Fruit fly (Drosophila melanogaster) whole organism, embryonic: Measurements from ENCODE around the gene ATPsynG.

Experiments
- Atf-2 ChIP-seq: fragments of 200-800 bp; sonication (Bioruptor generic); optimal IDR thresholded peaks from 2 replicates; lab custom pipeline; 2016; ENCODE audit warnings: missing biosample characterization, missing genetic modification characterization
- Atf6 ChIP-seq: fragments of 200-800 bp; sonication (Bioruptor generic); IDR thresholded peaks from 2 replicates; pipeline ENCODE4 v1.3.6; 2022; ENCODE audit warnings: missing biosample characterization, missing genetic modification characterization
- C15 ChIP-seq: fragments of 200-800 bp; sonication (Bioruptor generic); IDR thresholded peaks from 3 replicates; pipeline ENCODE4 v1.3.6; 2022; ENCODE audit warnings: missing biosample characterization, missing genetic modification characterization
- CG10209 ChIP-seq: fragments of 200-800 bp; sonication (Bioruptor generic); optimal IDR thresholded peaks from 3 replicates; lab custom pipeline; 2017; ENCODE audit warnings: missing biosample characterization, mild to moderate bottlenecking, missing genetic modification characterization, missing genetic modification reagents
- CG11695 ChIP-seq: fragments of 200-800 bp; sonication (Bioruptor generic); IDR thresholded peaks from 3 replicates; pipeline ENCODE4 v1.3.6; 2022; ENCODE audit warnings: missing biosample characterization, missing genetic modification characterization
- CG12155 ChIP-seq: fragments of 200-800 bp; sonication (Bioruptor generic); optimal IDR thresholded peaks from 3 replicates; lab custom pipeline; 2016; ENCODE audit warnings: missing biosample characterization, missing genetic modification characterization
- CG12769 ChIP-seq: fragments of 200-800 bp; sonication (Bioruptor generic); optimal IDR thresholded peaks from 2 replicates; lab custom pipeline; 2019; ENCODE audit warnings: missing biosample characterization, mild to moderate bottlenecking, missing genetic modification characterization, moderate library complexity
- CG13424 ChIP-seq: fragments of 200-800 bp; sonication (Bioruptor generic); optimal IDR thresholded peaks from 2 replicates; lab custom pipeline; 2019; ENCODE audit warnings: missing biosample characterization, mild to moderate bottlenecking, missing genetic modification characterization, moderate library complexity
- CG14710 ChIP-seq: fragments of 200-800 bp; sonication (Bioruptor generic); optimal IDR thresholded peaks from 3 replicates; lab custom pipeline; 2019; ENCODE audit warnings: missing biosample characterization, mild to moderate bottlenecking, missing genetic modification characterization, moderate library complexity
- CG15514 ChIP-seq: fragments of 200-800 bp; sonication (Bioruptor generic); optimal IDR thresholded peaks from 3 replicates; lab custom pipeline; 2017; ENCODE audit warnings: missing biosample characterization, missing genetic modification characterization, mild to moderate bottlenecking, moderate library complexity, missing genetic modification reagents
- CG16815 ChIP-seq: fragments of 200-800 bp; sonication (Bioruptor generic); optimal IDR thresholded peaks from 3 replicates; lab custom pipeline; 2017; ENCODE audit warnings: missing biosample characterization, mild to moderate bottlenecking, missing genetic modification characterization
- CG17568 ChIP-seq: fragments of 200-800 bp; sonication (Bioruptor generic); optimal IDR thresholded peaks from 2 replicates; lab custom pipeline; 2018; ENCODE audit warnings: missing biosample characterization, mild to moderate bottlenecking, missing genetic modification characterization, moderate library complexity
- CG18476 ChIP-seq: fragments of 200-800 bp; sonication (Bioruptor generic); optimal IDR thresholded peaks from 2 replicates; lab custom pipeline; 2016; ENCODE audit warnings: missing biosample characterization, mild to moderate bottlenecking, missing genetic modification characterization
- CG18619 ChIP-seq: fragments of 200-800 bp; sonication (Bioruptor generic); optimal IDR thresholded peaks from 3 replicates; lab custom pipeline; 2017; ENCODE audit warnings: missing biosample characterization, mild to moderate bottlenecking, missing genetic modification characterization
- CG2199 ChIP-seq: fragments of 200-800 bp; sonication (Bioruptor generic); IDR thresholded peaks from 3 replicates; pipeline ENCODE4 v1.3.6; 2022; ENCODE audit warnings: missing biosample characterization, missing genetic modification characterization
- CG3726 ChIP-seq: fragments of 200-800 bp; sonication (Bioruptor generic); IDR thresholded peaks from 3 replicates; pipeline ENCODE4, ENCODE4 v1.3.6; 2022; ENCODE audit warnings: missing biosample characterization, missing genetic modification characterization
- CG4328 ChIP-seq: fragments of 200-800 bp; sonication (Bioruptor generic); optimal IDR thresholded peaks from 3 replicates; lab custom pipeline; 2017; ENCODE audit warnings: missing biosample characterization, missing genetic modification reagents, missing genetic modification characterization
- CG4707 ChIP-seq: fragments of 200-800 bp; sonication (Bioruptor generic); optimal IDR thresholded peaks from 2 replicates; lab custom pipeline; 2018; ENCODE audit warnings: missing biosample characterization, mild to moderate bottlenecking, missing genetic modification characterization, moderate library complexity
- CG6813 ChIP-seq: fragments of 200-800 bp; sonication (Bioruptor generic); optimal IDR thresholded peaks from 2 replicates; lab custom pipeline; 2017; ENCODE audit warnings: missing biosample characterization, missing genetic modification characterization, mild to moderate bottlenecking, moderate library complexity, missing genetic modification reagents
- CG7928 ChIP-seq: fragments of 200-800 bp; sonication (Bioruptor generic); optimal IDR thresholded peaks from 2 replicates; lab custom pipeline; 2017; ENCODE audit warnings: missing biosample characterization, mild to moderate bottlenecking, missing genetic modification characterization
- CG9609 ChIP-seq: fragments of 200-800 bp; sonication (Bioruptor generic); optimal IDR thresholded peaks from 3 replicates; lab custom pipeline; 2016; ENCODE audit warnings: missing biosample characterization, missing genetic modification characterization
- Chrac-16 ChIP-seq: fragments of 200-800 bp; sonication (Bioruptor generic); optimal IDR thresholded peaks from 3 replicates; lab custom pipeline; 2016; ENCODE audit warnings: missing biosample characterization, missing genetic modification characterization
- D19B ChIP-seq: fragments of 200-800 bp; sonication (Bioruptor generic); optimal IDR thresholded peaks from 2 replicates; lab custom pipeline; 2017; ENCODE audit warnings: missing biosample characterization, mild to moderate bottlenecking, missing genetic modification characterization
- Dbx ChIP-seq: fragments of 200-800 bp; sonication (Bioruptor generic); IDR thresholded peaks from 3 replicates; pipeline ENCODE4 v1.3.6; 2022; ENCODE audit warnings: missing biosample characterization, missing genetic modification characterization
- Elba2 ChIP-seq: fragments of 200-800 bp; sonication (Bioruptor generic); optimal IDR thresholded peaks from 3 replicates; lab custom pipeline; 2016; ENCODE audit warnings: missing biosample characterization, missing genetic modification characterization
- Gsc ChIP-seq: fragments of 200-800 bp; sonication (Bioruptor generic); IDR thresholded peaks from 2 replicates; pipeline ENCODE4 v1.3.6; 2022; ENCODE audit warnings: missing biosample characterization, missing genetic modification characterization
- Hey ChIP-seq: fragments of 200-800 bp; sonication (Bioruptor generic); optimal IDR thresholded peaks from 3 replicates; lab custom pipeline; 2018; ENCODE audit warnings: missing biosample characterization, mild to moderate bottlenecking, missing genetic modification characterization
- Hr39 ChIP-seq: fragments of >200 bp; optimal IDR thresholded peaks from 2 replicates; lab custom pipeline; 2017
- MESR4 ChIP-seq: fragments of 200-800 bp; sonication (Bioruptor generic); optimal IDR thresholded peaks from 2 replicates; lab custom pipeline; 2018; ENCODE audit warnings: missing biosample characterization, mild to moderate bottlenecking, missing genetic modification characterization, moderate library complexity
- NC2α ChIP-seq: fragments of 200-800 bp; sonication (Bioruptor generic); optimal IDR thresholded peaks from 2 replicates; lab custom pipeline; 2016; ENCODE audit warnings: missing biosample characterization, missing genetic modification characterization
- NC2β ChIP-seq: fragments of 200-800 bp; sonication (Bioruptor generic); optimal IDR thresholded peaks from 2 replicates; lab custom pipeline; 2016; ENCODE audit warnings: missing biosample characterization, missing genetic modification characterization
- Neu2 ChIP-seq: fragments of 200-800 bp; sonication (Bioruptor generic); optimal IDR thresholded peaks from 3 replicates; lab custom pipeline; 2016; ENCODE audit warnings: missing biosample characterization, missing genetic modification characterization, borderline replicate concordance
- Nf-YA ChIP-seq: fragments of 200-800 bp; sonication (Bioruptor generic); IDR thresholded peaks from 2 replicates; pipeline ENCODE4 v1.3.6; 2022; ENCODE audit warnings: missing biosample characterization, missing genetic modification characterization
- Opbp ChIP-seq: fragments of 200-800 bp; sonication (Bioruptor generic); IDR thresholded peaks from 3 replicates; pipeline ENCODE4 v1.3.6; 2022; ENCODE audit warnings: missing biosample characterization, missing genetic modification characterization; ENCODE audit not compliant: partially characterized antibody
- PHDP ChIP-seq: fragments of 200-800 bp; sonication (Bioruptor generic); optimal IDR thresholded peaks from 3 replicates; lab custom pipeline; 2018; ENCODE audit warnings: missing biosample characterization, mild to moderate bottlenecking, missing genetic modification characterization, moderate library complexity
- Tbp ChIP-seq: fragments of >200 bp; optimal IDR thresholded peaks from 2 replicates; lab custom pipeline; 2018; ENCODE audit warnings: missing biosample characterization, missing genetic modification characterization
- YL-1 ChIP-seq: fragments of 200-800 bp; sonication (Bioruptor generic); optimal IDR thresholded peaks from 3 replicates; lab custom pipeline; 2017; ENCODE audit warnings: missing biosample characterization, mild to moderate bottlenecking, missing genetic modification characterization
- danr ChIP-seq: fragments of 200-800 bp; sonication (Bioruptor generic); IDR thresholded peaks from 2 replicates; pipeline ENCODE4 v1.3.6; 2022; ENCODE audit warnings: missing biosample characterization, missing genetic modification characterization
- dati ChIP-seq: fragments of 200-800 bp; sonication (Bioruptor generic); IDR thresholded peaks from 2 replicates; pipeline ENCODE4 v1.3.6; 2022; ENCODE audit warnings: missing biosample characterization, missing genetic modification characterization
- emc ChIP-seq: fragments of 200-800 bp; sonication (Bioruptor generic); optimal IDR thresholded peaks from 2 replicates; lab custom pipeline; 2016; ENCODE audit warnings: missing biosample characterization, missing genetic modification characterization
- fru ChIP-seq: fragments of >200 bp; optimal IDR thresholded peaks from 2 replicates; lab custom pipeline; 2017
- gfzf ChIP-seq: fragments of 200-800 bp; sonication (Bioruptor generic); optimal IDR thresholded peaks from 2 replicates; lab custom pipeline; 2016; ENCODE audit warnings: missing biosample characterization, mild to moderate bottlenecking, missing genetic modification characterization, moderate library complexity
- grau ChIP-seq: fragments of 200-800 bp; optimal IDR thresholded peaks from 3 replicates; lab custom pipeline; 2019; ENCODE audit warnings: missing biosample characterization, mild to moderate bottlenecking, missing genetic modification characterization, moderate library complexity
- onecut ChIP-seq: fragments of 200-800 bp; sonication (Bioruptor generic); IDR thresholded peaks from 2 replicates; pipeline ENCODE4 v1.3.6; 2022; ENCODE audit warnings: missing biosample characterization, missing genetic modification characterization
- psq ChIP-seq: fragments of 200-800 bp; sonication (Bioruptor generic); optimal IDR thresholded peaks from 2 replicates; lab custom pipeline; 2017; ENCODE audit warnings: missing biosample characterization, missing genetic modification characterization
- row ChIP-seq: fragments of 200-800 bp; sonication (Bioruptor generic); IDR thresholded peaks from 3 replicates; pipeline ENCODE4 v1.3.6; 2022; ENCODE audit warnings: missing biosample characterization, missing genetic modification characterization
- shn ChIP-seq: fragments of 200-800 bp; sonication (Bioruptor generic); optimal IDR thresholded peaks from 3 replicates; lab custom pipeline; 2016; ENCODE audit warnings: missing biosample characterization, missing genetic modification characterization
- sim ChIP-seq: fragments of 200-800 bp; sonication (Bioruptor generic); IDR thresholded peaks from 2 replicates; pipeline ENCODE4 v1.3.6; 2022; ENCODE audit warnings: missing biosample characterization, missing genetic modification characterization
- sug ChIP-seq: fragments of 200-800 bp; optimal IDR thresholded peaks from 2 replicates; lab custom pipeline; 2019; ENCODE audit warnings: missing biosample characterization, mild to moderate bottlenecking, missing genetic modification characterization, moderate library complexity
- z ChIP-seq: fragments of 200-800 bp; sonication (Bioruptor generic); IDR thresholded peaks from 3 replicates; pipeline ENCODE4 v1.3.6; 2022; ENCODE audit warnings: missing biosample characterization, missing genetic modification characterization

The ATPsynG gene

DNA sequence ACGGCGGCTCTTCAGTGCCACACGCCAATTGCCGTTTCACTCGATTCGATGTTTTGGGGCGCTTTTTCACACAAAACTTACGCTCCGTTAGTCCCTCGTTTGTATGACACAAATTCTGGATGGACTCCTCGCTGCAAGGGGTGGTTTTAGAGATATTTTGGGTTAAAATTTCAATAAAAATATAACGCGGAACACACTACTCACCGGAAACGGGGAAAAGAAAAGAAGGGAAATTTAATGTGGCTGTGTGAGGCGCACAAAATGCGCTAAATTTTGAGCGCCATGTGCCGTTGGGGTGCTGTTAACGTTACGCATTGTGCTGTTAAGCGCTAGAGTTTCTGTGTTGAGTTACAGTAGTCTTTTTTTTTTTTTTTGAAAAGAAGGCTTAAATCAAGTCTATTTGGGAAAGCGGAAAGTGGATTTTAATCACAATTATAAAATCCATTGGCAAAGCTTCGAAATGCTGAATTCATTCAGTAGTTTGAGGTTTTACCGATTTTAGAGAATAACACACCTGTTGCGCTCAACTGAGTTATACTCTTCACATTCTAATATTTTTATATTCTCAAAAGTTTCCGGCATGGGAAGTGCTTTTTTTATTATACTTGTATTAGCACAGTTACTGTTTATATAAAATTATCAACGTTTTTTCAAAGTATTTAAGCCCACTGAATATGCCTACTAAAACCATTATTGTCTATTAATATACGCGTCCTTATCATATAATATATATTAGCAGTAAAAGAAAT, 27.9 kb upstream of the ATPsynG start, which contains the start of gene RpL9 (continued):
- TF ChIP-seq CG13424 (tag; lab: Kevin White, UChicago) = peak; percentile 38
- TF ChIP-seq sug (tag; lab: Kevin White, UChicago) = peak; percentile 64
- TF ChIP-seq MESR4 (GFP tag; lab: Kevin White, UChicago) = peak; percentile 99
- TF ChIP-seq CG4707 (GFP tag; lab: Kevin White, UChicago) = peak; percentile 85
- peak; percentile 82 for TF ChIP-seq PHDP (tag; lab: Kevin White, UChicago)
- peak; percentile 61; the same call in 1 of the 3 replicates for TF ChIP-seq C15 (GFP tag; lab: Robert Waterston, UW)
- TF ChIP-seq CG6813 (GFP tag; lab: Kevin White, UChicago) = peak; percentile 89
- TF ChIP-seq YL-1 (GFP tag; lab: Kevin White, UChicago) = peak; percentile 96
- no peak for TF ChIP-seq fru (lab: Kevin White, UChicago)
- peak; percentile 32 for TF ChIP-seq psq (GFP tag; lab: Kevin White, UChicago)
- no peak for TF ChIP-seq grau (tag; lab: Kevin White, UChicago)
- no peak for TF ChIP-seq Hr39 (lab: Kevin White, UChicago)
- TF ChIP-seq CG12769 (tag; lab: Kevin White, UChicago) = peak; percentile 63
- no peak for TF ChIP-seq Hey
- peak; percentile 85 for TF ChIP-seq onecut (GFP tag; lab: Robert Waterston, UW)
- TF ChIP-seq Opbp (GFP tag; lab: Robert Waterston, UW) = no peak
- peak; percentile 25 for TF ChIP-seq NC2α (GFP tag; lab: Kevin White, UChicago)
- peak; percentile 69 for TF ChIP-seq CG18619
- peak; percentile 42; the same call in 2 of the 3 replicates for TF ChIP-seq row (GFP tag; lab: Robert Waterston, UW)
- peak; percentile 82 for TF ChIP-seq CG15514 (GFP tag; lab: Kevin White, UChicago)
- TF ChIP-seq Chrac-16 (GFP tag; lab: Kevin White, UChicago) = peak; percentile 10
- 0 out of 3 replicates have a peak, but pooled peaks have one; percentile 54 for TF ChIP-seq CG2199 (GFP tag; lab: Robert Waterston, UW)
- TF ChIP-seq z (GFP tag; lab: Robert Waterston, UW) = no peak
- peak; percentile 73 for TF ChIP-seq Atf6 (GFP tag; lab: Robert Waterston, UW)
- TF ChIP-seq Gsc (GFP tag; lab: Robert Waterston, UW) = no peak
- TF ChIP-seq D19B (GFP tag; lab: Kevin White, UChicago) = peak; percentile 42
- TF ChIP-seq CG17568 (GFP tag; lab: Kevin White, UChicago) = peak; percentile 93
- TF ChIP-seq Dbx (GFP tag; lab: Robert Waterston, UW) = no peak; the same call in 2 of the 3 replicates
- no peak for TF ChIP-seq CG18476 (GFP tag; lab: Kevin White, UChicago)
- 0 out of 2 replicates have a peak, but pooled peaks have one; percentile 35 for TF ChIP-seq dati
- peak; percentile 40 for TF ChIP-seq CG9609 (GFP tag; lab: Kevin White, UChicago)
- TF ChIP-seq CG3726 (GFP tag; lab: Robert Waterston, UW) = no peak; the same call in 2 of the 3 replicates
- TF ChIP-seq CG14710 = peak; percentile 56
- no peak for TF ChIP-seq CG16815
- TF ChIP-seq Tbp (GFP tag; lab: Kevin White, UChicago) = peak; percentile 4
- TF ChIP-seq shn (GFP tag; lab: Kevin White, UChicago) = peak; percentile 25
- TF ChIP-seq gfzf (GFP tag; lab: Kevin White, UChicago) = peak; percentile 72
- TF ChIP-seq danr (GFP tag; lab: Robert Waterston, UW) = no peak
- no peak for TF ChIP-seq CG12155 (GFP tag; lab: Kevin White, UChicago)
- TF ChIP-seq NC2β (GFP tag; lab: Kevin White, UChicago) = peak; percentile 87
- peak; percentile 51; the same call in 1 of the 3 replicates for TF ChIP-seq CG11695 (GFP tag; lab: Robert Waterston, UW)
- peak; percentile 36 for TF ChIP-seq emc (GFP tag; lab: Kevin White, UChicago)
- no peak for TF ChIP-seq Neu2 (GFP tag; lab: Kevin White, UChicago)
- peak; percentile 15 for TF ChIP-seq CG7928
- peak; percentile 75 for TF ChIP-seq Atf-2 (GFP tag; lab: Kevin White, UChicago)
- peak; percentile 51 for TF ChIP-seq Elba2 (GFP tag; lab: Kevin White, UChicago)
- peak; percentile 49; the same call in 1 of the 2 replicates for TF ChIP-seq Nf-YA
- TF ChIP-seq sim = peak; percentile 69; the same call in 1 of the 2 replicates
- TF ChIP-seq CG4328 (GFP tag; lab: Kevin White, UChicago) = peak; percentile 83
- TF ChIP-seq CG10209 (GFP tag; lab: Kevin White, UChicago) = no peak
